Worm (Caenorhabditis elegans) whole organism, late embryonic: Measurements from ENCODE around the gene stdh-1.

Source experiments
- ama-1 ChIP-seq: fragments of 150-350 bp; optimal IDR thresholded peaks from 2 replicates; lab custom pipeline; 2014
- fkh-10 ChIP-seq: fragments of 150-350 bp; optimal IDR thresholded peaks from 2 replicates; lab custom pipeline; 2014; ENCODE audit warnings: missing biosample characterization, missing genetic modification reagents, missing genetic modification characterization
- lin-11 ChIP-seq: fragments of 200-800 bp; sonication (Bioruptor generic); optimal IDR thresholded peaks from 2 replicates; lab custom pipeline; 2018; ENCODE audit warnings: mild to moderate bottlenecking, missing genetic modification characterization, missing compliant biosample characterization
- nhr-11 ChIP-seq: fragments of 150-350 bp; optimal IDR thresholded peaks from 2 replicates; lab custom pipeline; 2014; ENCODE audit warnings: missing biosample characterization, missing genetic modification characterization
- tbx-2 ChIP-seq: sonication (generic microtip); optimal IDR thresholded peaks from 2 replicates; lab custom pipeline; 2016; ENCODE audit warnings: missing genetic modification characterization, missing compliant biosample characterization

DNA sequence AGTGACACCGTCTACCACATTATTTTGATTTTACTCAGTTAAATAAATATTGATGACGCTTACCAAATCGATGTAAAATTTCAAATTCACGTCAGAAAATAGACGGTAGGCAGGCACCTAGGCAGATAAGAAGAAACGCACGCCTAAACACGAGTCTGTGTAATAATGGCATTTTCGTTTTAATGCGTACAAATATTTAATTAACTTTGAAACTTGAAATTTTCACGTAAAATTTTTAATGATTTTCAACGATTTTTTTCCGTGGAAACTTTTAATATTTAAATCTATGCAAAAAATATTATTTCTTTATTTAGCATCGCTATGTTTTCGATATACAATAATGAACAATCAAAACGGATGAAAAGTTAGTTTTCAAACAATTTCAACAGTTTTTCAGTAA lies 24.9 kb downstream of the stdh-1 start, which contains the start of gene C06B3.16:
- TF ChIP-seq nhr-11 (tag; lab: Kevin White, UChicago) = no peak
- no peak for TF ChIP-seq fkh-10
- TF ChIP-seq ama-1 (lab: Kevin White, UChicago) = no peak
- no peak for TF ChIP-seq lin-11 (tag; lab: Kevin White, UChicago)
- TF ChIP-seq tbx-2 = no peak
